Fruit fly (Drosophila melanogaster): ENCODE measurements around the gene CG14210.

The CG14210 gene

dm6 chrX:19613473-19613872 is 2.5 kb upstream of the CG14210 start (continued):
- TF ChIP-seq sob (GFP tag; IDR thresholded peaks at IDR 0.05) (peak; percentile 43; the same call in 1 of the 2 replicates), CG1024 (GFP tag; IDR thresholded peaks at IDR 0.05) (peak; percentile 44; the same call in 1 of the 2 replicates), dpn (GFP tag; optimal IDR thresholded peaks at IDR 0.05) (peak in 1 of 2 experiments; percentile 43), disco-r (GFP tag; optimal IDR thresholded peaks at IDR 0.05) (no peak), Spps (tag; optimal IDR thresholded peaks at IDR 0.05) (no peak), CG12236 (GFP tag; optimal IDR thresholded peaks at IDR 0.05) (peak; percentile 20), CG13775 (GFP tag; optimal IDR thresholded peaks at IDR 0.05) (peak; percentile 64), HHEX (GFP tag; optimal IDR thresholded peaks at IDR 0.05) (peak; percentile 64), stwl (tag; optimal IDR thresholded peaks at IDR 0.05) (peak; percentile 76), CG33557 (GFP tag; optimal IDR thresholded peaks at IDR 0.05) (peak; percentile 58), Pdp1 (GFP tag; optimal IDR thresholded peaks at IDR 0.05) (peak in 1 of 2 experiments; percentile 39), ap (GFP tag; IDR thresholded peaks at IDR 0.05) (0 out of 2 replicates have a peak, but pooled peaks have one; percentile 9), CG7271 (tag; optimal IDR thresholded peaks at IDR 0.05) (peak; percentile 76), CG6683 (GFP tag; optimal IDR thresholded peaks at IDR 0.05) (peak; percentile 60), CG2202 (tag; optimal IDR thresholded peaks at IDR 0.05) (peak; percentile 19), mam (GFP tag; optimal IDR thresholded peaks at IDR 0.05) (no peak), CG11696 (GFP tag; IDR thresholded peaks at IDR 0.05) (no peak), CG8924 (tag; optimal IDR thresholded peaks at IDR 0.05) (peak; percentile 8), Mes4 (GFP tag; optimal IDR thresholded peaks at IDR 0.05) (peak; percentile 61), Hmr (GFP tag; optimal IDR thresholded peaks at IDR 0.05) (peak; percentile 75), vvl (GFP tag; IDR thresholded peaks at IDR 0.05) (peak; percentile 65; the same call in 1 of the 2 replicates), CG7745 (tag; optimal IDR thresholded peaks at IDR 0.05) (no peak), CG13296 (GFP tag; optimal IDR thresholded peaks at IDR 0.05) (peak; percentile 85), Nf-YB (GFP tag; optimal IDR thresholded peaks at IDR 0.05) (peak; percentile 58), chm (GFP tag; IDR thresholded peaks at IDR 0.05) (peak; percentile 74), CG7839 (tag; optimal IDR thresholded peaks at IDR 0.05) (no peak), CG31388 (GFP tag; optimal IDR thresholded peaks at IDR 0.05) (no peak), fd64A (GFP tag; optimal IDR thresholded peaks at IDR 0.05) (peak; percentile 53), dysf (GFP tag; IDR thresholded peaks at IDR 0.05) (no peak), B-H1 (GFP tag; IDR thresholded peaks at IDR 0.05) (no peak), CG7357 (GFP tag; IDR thresholded peaks at IDR 0.05) (no peak), fu2 (GFP tag; optimal IDR thresholded peaks at IDR 0.05) (no peak), CG14667 (GFP tag; IDR thresholded peaks at IDR 0.05) (no peak), Gug (GFP tag; IDR thresholded peaks at IDR 0.05) (no peak), Side (GFP tag; optimal IDR thresholded peaks at IDR 0.05) (peak; percentile 51), Taf1 (GFP tag; IDR thresholded peaks at IDR 0.05) (no peak), trem (tag; optimal IDR thresholded peaks at IDR 0.05) (peak; percentile 36), Aef1 (GFP tag; IDR thresholded peaks at IDR 0.05) (no peak), Fer3 (tag; optimal IDR thresholded peaks at IDR 0.05) (peak; percentile 68), CG4854 (GFP tag; optimal IDR thresholded peaks at IDR 0.05) (no peak), CG10147 (GFP tag; optimal IDR thresholded peaks at IDR 0.05) (peak; percentile 58), Hmx (GFP tag; optimal IDR thresholded peaks at IDR 0.05) (no peak), bcd (GFP tag; optimal IDR thresholded peaks at IDR 0.05) (peak; percentile 39), CG13287 (GFP tag; IDR thresholded peaks at IDR 0.05; ENCODE audit: partially characterized antibody) (peak; percentile 75), Scr (GFP tag; IDR thresholded peaks at IDR 0.05; ENCODE audit: partially characterized antibody) (peak; percentile 47), Eip74EF (GFP tag; optimal IDR thresholded peaks at IDR 0.05) (peak in 1 of 2 experiments; percentile 32), scrt (GFP tag; optimal IDR thresholded peaks at IDR 0.05) (peak; percentile 70), CG10431 (GFP tag; optimal IDR thresholded peaks at IDR 0.05) (peak; percentile 40), sc (optimal IDR thresholded peaks at IDR 0.05) (no peak), sc (GFP tag; optimal IDR thresholded peaks at IDR 0.05) (no peak), CG17385 (GFP tag; optimal IDR thresholded peaks at IDR 0.05) (peak; percentile 73)

All from whole organism, embryonic.